Worm (Caenorhabditis elegans): Measurements from ENCODE around the gene ncs-7.

The ncs-7 gene

DNA sequence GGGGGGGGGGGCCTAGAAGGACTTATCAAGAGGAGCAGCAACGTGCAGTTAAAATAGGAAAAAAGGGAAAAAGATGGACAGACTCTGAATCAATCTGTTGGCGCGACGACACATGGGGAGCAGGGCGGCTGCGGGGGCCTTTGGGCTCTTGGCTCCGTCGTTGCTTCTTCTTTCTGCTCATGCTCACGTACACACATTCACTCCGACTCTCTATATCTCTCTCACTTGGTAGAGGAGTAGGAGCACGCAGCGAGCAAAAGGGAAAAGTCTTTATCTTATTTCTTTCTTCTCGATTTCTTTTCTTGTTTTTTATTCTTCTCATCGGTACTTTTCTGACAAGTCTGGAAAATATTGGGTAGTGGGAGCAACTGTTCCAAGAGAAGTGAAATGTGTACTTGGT lies 14.0 kb downstream of the ncs-7 start (continued):
- peak in 1 of 2 experiments; percentile 23 for TF ChIP-seq lin-35 (GFP tag; optimal IDR thresholded peaks at IDR 0.05)
- TF ChIP-seq unc-62 (GFP tag; optimal IDR thresholded peaks at IDR 0.05), result no peak
- peak; percentile 40; the same call in 1 of the 2 replicates for TF ChIP-seq nhr-19 (GFP tag; conservative IDR thresholded peaks at IDR 0.05)
- TF ChIP-seq pqm-1 (tag; optimal IDR thresholded peaks at IDR 0.05), result no peak
- peak; percentile 38 for TF ChIP-seq nhr-47 (tag; optimal IDR thresholded peaks at IDR 0.05)
- TF ChIP-seq ceh-82 (tag; optimal IDR thresholded peaks at IDR 0.05), result peak in 1 of 3 experiments; percentile 63
- TF ChIP-seq irx-1 (tag; optimal IDR thresholded peaks at IDR 0.05), result no peak
- no peak for TF ChIP-seq elt-2 (tag; optimal IDR thresholded peaks at IDR 0.05)
- TF ChIP-seq nhr-71 (tag; optimal IDR thresholded peaks at IDR 0.05), result peak; percentile 54
- TF ChIP-seq lin-14 (GFP tag; optimal IDR thresholded peaks at IDR 0.05), result peak; percentile 82
- peak in 1 of 2 experiments; percentile 13 for TF ChIP-seq mdl-1 (tag; optimal IDR thresholded peaks at IDR 0.05)
- no peak for TF ChIP-seq zip-4 (GFP tag; optimal IDR thresholded peaks at IDR 0.05)
- no peak for TF ChIP-seq nhr-76 (tag; optimal IDR thresholded peaks at IDR 0.05)

DNA sequence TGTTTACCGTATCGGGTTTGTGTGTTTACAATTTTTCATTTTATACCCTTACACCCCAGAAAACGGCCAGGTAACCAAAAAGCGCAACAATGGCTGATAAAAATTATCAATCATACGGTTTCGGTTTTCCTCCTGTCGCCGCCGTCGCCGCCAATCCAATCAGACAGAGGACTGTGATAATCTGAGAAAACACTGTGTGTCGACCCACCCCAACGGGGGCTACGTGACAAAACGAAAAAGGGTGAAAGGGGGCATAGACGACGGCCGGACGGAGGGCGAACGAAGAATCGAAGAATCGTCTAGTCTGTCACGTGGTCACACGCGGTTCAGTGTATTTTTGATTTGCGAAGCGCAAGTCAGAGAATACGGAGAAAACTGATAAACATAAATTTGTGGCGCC lies 16.5 kb downstream of the ncs-7 start:
- peak; percentile 16 for TF ChIP-seq lin-13 (GFP tag; optimal IDR thresholded peaks at IDR 0.05)
- peak; percentile 9 for TF ChIP-seq mep-1 (tag; optimal IDR thresholded peaks at IDR 0.05)
- peak; percentile 15 for TF ChIP-seq irx-1 (tag; optimal IDR thresholded peaks at IDR 0.05)
- no peak for TF ChIP-seq dsc-1 (tag; optimal IDR thresholded peaks at IDR 0.05)
- TF ChIP-seq nhr-90 (tag; optimal IDR thresholded peaks at IDR 0.05; ENCODE audit: poor library complexity), result peak; percentile 85
- TF ChIP-seq hlh-4 (tag; optimal IDR thresholded peaks at IDR 0.05), result no peak
- peak; percentile 75 for TF ChIP-seq nhr-19 (GFP tag; conservative IDR thresholded peaks at IDR 0.05)
- TF ChIP-seq aly-2 (tag; optimal IDR thresholded peaks at IDR 0.05), result no peak
- TF ChIP-seq lin-35 (GFP tag; optimal IDR thresholded peaks at IDR 0.05), result peak in 1 of 2 experiments; percentile 66
- TF ChIP-seq C16A3.4 (tag; optimal IDR thresholded peaks at IDR 0.05), result no peak
- TF ChIP-seq nhr-20 (tag; optimal IDR thresholded peaks at IDR 0.05), result peak; percentile 87
- TF ChIP-seq blmp-1 (tag; optimal IDR thresholded peaks at IDR 0.05), result peak; percentile 95
- no peak for TF ChIP-seq ceh-82 (tag; optimal IDR thresholded peaks at IDR 0.05)
- TF ChIP-seq efl-1 (optimal IDR thresholded peaks at IDR 0.05), result peak in 1 of 2 experiments; percentile 2
- TF ChIP-seq efl-1 (GFP tag; optimal IDR thresholded peaks at IDR 0.05 in 1 of 2), result no peak
- peak; percentile 44 for TF ChIP-seq ceh-88 (GFP tag; IDR thresholded peaks at IDR 0.05)
- TF ChIP-seq lsy-2 (tag; optimal IDR thresholded peaks at IDR 0.05), result no peak
- TF ChIP-seq C04F5.9 (tag; optimal IDR thresholded peaks at IDR 0.05), result peak; percentile 9
- peak; percentile 20 for TF ChIP-seq ztf-4 (tag; optimal IDR thresholded peaks at IDR 0.05)
- TF ChIP-seq snu-23 (GFP tag; optimal IDR thresholded peaks at IDR 0.05), result peak; percentile 69
- peak; percentile 91 for TF ChIP-seq nhr-85 (tag)
- peak in 4 of 6 experiments; percentile 4 to 77 (median 58) for TF ChIP-seq elt-3 (tag; optimal IDR thresholded peaks at IDR 0.05)
- TF ChIP-seq aha-1 (tag; optimal IDR thresholded peaks at IDR 0.05), result peak; percentile 88
- peak; percentile 24 for TF ChIP-seq xbp-1 (tag; optimal IDR thresholded peaks at IDR 0.05)
- peak; percentile 83 for TF ChIP-seq lin-14 (GFP tag; optimal IDR thresholded peaks at IDR 0.05)
- no peak for TF ChIP-seq F16B12.6 (tag; optimal IDR thresholded peaks at IDR 0.05)
- TF ChIP-seq grh-1 (GFP tag; IDR thresholded peaks at IDR 0.05), result peak; percentile 69
- TF ChIP-seq elt-2 (tag; optimal IDR thresholded peaks at IDR 0.05), result peak; percentile 89
- no peak for TF ChIP-seq unc-30 (tag; optimal IDR thresholded peaks at IDR 0.05)
- peak; percentile 62 for TF ChIP-seq nhr-47 (tag; optimal IDR thresholded peaks at IDR 0.05)
- no peak for TF ChIP-seq Y116A8C.19 (tag; optimal IDR thresholded peaks at IDR 0.05; ENCODE audit: borderline replicate concordance)
- no peak for TF ChIP-seq ama-1 (optimal IDR thresholded peaks at IDR 0.05)
- peak; percentile 78 for TF ChIP-seq nhr-71 (tag; optimal IDR thresholded peaks at IDR 0.05)
- peak in 1 of 2 experiments; percentile 83 for TF ChIP-seq mdl-1 (tag; optimal IDR thresholded peaks at IDR 0.05)
- TF ChIP-seq C34B4.2 (tag; optimal IDR thresholded peaks at IDR 0.05), result no peak
- peak; percentile 38 for TF ChIP-seq unc-130 (tag; optimal IDR thresholded peaks at IDR 0.05)
- peak in 1 of 3 experiments; percentile 27 for TF ChIP-seq dpl-1 (GFP tag; optimal IDR thresholded peaks at IDR 0.05)
- peak; percentile 62 for TF ChIP-seq tbx-2 (tag; optimal IDR thresholded peaks at IDR 0.05)

Data from whole organism, L1 larva.